Fruit fly (Drosophila melanogaster) whole organism, pupa: ENCODE results near the gene CG12035.

ENCODE experiments used
- CG10348 ChIP-seq: fragments of 200-800 bp; sonication (Bioruptor generic); IDR thresholded peaks from 2 replicates; pipeline ENCODE4 v1.3.6; 2022; ENCODE audit warnings: missing biosample characterization, missing genetic modification characterization
- CG12605 ChIP-seq: fragments of 200-800 bp; sonication (Bioruptor generic); IDR thresholded peaks from 2 replicates; pipeline ENCODE4 v1.3.6; 2022; ENCODE audit warnings: missing biosample characterization, missing genetic modification characterization
- CG13204 ChIP-seq: fragments of 200-800 bp; sonication (Bioruptor generic); optimal IDR thresholded peaks from 2 replicates; lab custom pipeline; 2018; ENCODE audit warnings: missing biosample characterization, mild to moderate bottlenecking, missing genetic modification characterization, moderate library complexity
- CG14655 ChIP-seq: fragments of 200-800 bp; sonication (Bioruptor generic); optimal IDR thresholded peaks from 3 replicates; lab custom pipeline; 2017; ENCODE audit warnings: mild to moderate bottlenecking, missing biosample characterization, missing genetic modification reagents, missing genetic modification characterization
- CG15710 ChIP-seq: fragments of 200-800 bp; sonication (Bioruptor generic); optimal IDR thresholded peaks from 2 replicates; lab custom pipeline; 2018; ENCODE audit warnings: missing biosample characterization, mild to moderate bottlenecking, missing genetic modification characterization, moderate library complexity
- CG17806 ChIP-seq: fragments of 200-800 bp; sonication (Bioruptor generic); optimal IDR thresholded peaks from 2 replicates; lab custom pipeline; 2018; ENCODE audit warnings: missing biosample characterization, mild to moderate bottlenecking, missing genetic modification characterization, moderate library complexity
- CG32121 ChIP-seq: fragments of 200-800 bp; sonication (Bioruptor generic); IDR thresholded peaks from 2 replicates; pipeline ENCODE4 v1.3.6; 2022; ENCODE audit warnings: missing biosample characterization, missing genetic modification characterization
- CG34367 ChIP-seq: fragments of 200-800 bp; sonication (Bioruptor generic); optimal IDR thresholded peaks from 2 replicates; lab custom pipeline; 2018; ENCODE audit warnings: missing biosample characterization, mild to moderate bottlenecking, missing genetic modification characterization
- CG4496 ChIP-seq: fragments of 200-800 bp; sonication (Bioruptor generic); IDR thresholded peaks from 3 replicates; pipeline ENCODE4 v1.3.6; 2022; ENCODE audit warnings: missing biosample characterization, missing genetic modification characterization
- CG8159 ChIP-seq: fragments of 200-800 bp; sonication (Bioruptor generic); optimal IDR thresholded peaks from 3 replicates; lab custom pipeline; 2018; ENCODE audit warnings: missing biosample characterization, mild to moderate bottlenecking, missing genetic modification characterization, moderate library complexity
- CG8301 ChIP-seq: fragments of 200-800 bp; sonication (Bioruptor generic); optimal IDR thresholded peaks from 2 replicates; lab custom pipeline; 2018; ENCODE audit warnings: missing biosample characterization, mild to moderate bottlenecking, missing genetic modification characterization
- CG9948 ChIP-seq: fragments of 200-800 bp; sonication (Bioruptor generic); optimal IDR thresholded peaks from 2 replicates; lab custom pipeline; 2018; ENCODE audit warnings: missing biosample characterization, mild to moderate bottlenecking, missing genetic modification characterization, moderate library complexity
- D1 ChIP-seq: fragments of 200-800 bp; sonication (Bioruptor generic); optimal IDR thresholded peaks from 2 replicates; lab custom pipeline; 2018; ENCODE audit warnings: missing biosample characterization, mild to moderate bottlenecking, missing genetic modification characterization, moderate library complexity
- EcR ChIP-seq: fragments of 200-800 bp; sonication (Bioruptor generic); optimal IDR thresholded peaks from 3 replicates; lab custom pipeline; 2019; ENCODE audit warnings: missing biosample characterization, missing genetic modification characterization, mild to moderate bottlenecking, moderate library complexity, missing genetic modification reagents
- Ets98B ChIP-seq: fragments of 200-800 bp; sonication (Bioruptor generic); IDR thresholded peaks from 2 replicates; pipeline ENCODE4 v1.3.6; 2022; ENCODE audit warnings: missing biosample characterization, missing genetic modification characterization
- Pif1A ChIP-seq: fragments of 200-800 bp; sonication (Bioruptor generic); optimal IDR thresholded peaks from 3 replicates; lab custom pipeline; 2016; ENCODE audit warnings: missing biosample characterization, missing genetic modification characterization
- Pif1B ChIP-seq: fragments of 200-800 bp; sonication (Bioruptor generic); optimal IDR thresholded peaks from 3 replicates; lab custom pipeline; 2016; ENCODE audit warnings: missing biosample characterization, missing genetic modification characterization
- Snoo ChIP-seq: fragments of 200-800 bp; sonication (Bioruptor generic); optimal IDR thresholded peaks from 3 replicates; lab custom pipeline; 2017; ENCODE audit warnings: missing biosample characterization, mild to moderate bottlenecking, missing genetic modification characterization, inconsistent platforms
- fd96Ca ChIP-seq: fragments of 200-800 bp; sonication (Bioruptor generic); IDR thresholded peaks from 3 replicates; pipeline ENCODE4 v1.3.6; 2022; ENCODE audit warnings: missing biosample characterization, missing genetic modification characterization
- gl ChIP-seq: fragments of 200-800 bp; sonication (Bioruptor generic); optimal IDR thresholded peaks from 2 replicates; lab custom pipeline; 2018; ENCODE audit warnings: missing biosample characterization, mild to moderate bottlenecking, missing genetic modification characterization
- rn ChIP-seq: fragments of 200-800 bp; sonication (Bioruptor generic); IDR thresholded peaks from 2 replicates; pipeline ENCODE4 v1.3.6; 2022; ENCODE audit warnings: missing biosample characterization, missing genetic modification characterization

CG12035 gene

DNA sequence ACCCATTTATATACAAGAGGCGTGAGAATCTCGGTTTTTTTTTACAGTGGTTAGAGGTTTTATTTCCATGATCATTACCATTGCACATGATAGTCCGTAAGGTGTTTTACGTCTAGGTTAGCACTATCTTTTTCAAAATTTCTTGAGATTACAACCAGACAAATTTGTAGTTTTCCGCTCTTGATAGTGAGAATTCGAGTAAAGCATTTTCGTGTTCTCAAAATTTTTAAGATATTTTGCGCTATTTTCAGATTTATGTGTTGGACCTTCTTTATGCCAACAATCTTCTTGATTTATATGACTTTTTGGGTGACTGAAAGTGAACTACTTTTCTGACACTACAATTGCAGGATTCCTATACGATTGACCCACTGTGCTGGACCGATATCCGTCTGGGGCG lies 16.9 kb downstream of the CG12035 start:
- TF ChIP-seq CG34367 (tag; lab: Kevin White, UChicago) (no peak), CG8159 (tag; lab: Kevin White, UChicago) (peak; percentile 12), gl (tag; lab: Kevin White, UChicago) (no peak), Ets98B (GFP tag; lab: Robert Waterston, UW) (peak; percentile 20), CG32121 (GFP tag; lab: Robert Waterston, UW) (0 out of 2 replicates have a peak, but pooled peaks have one; percentile 16), Pif1A (peak; percentile 34), CG8301 (tag; lab: Kevin White, UChicago) (peak; percentile 41), fd96Ca (0 out of 3 replicates have a peak, but pooled peaks have one; percentile 36)

DNA sequence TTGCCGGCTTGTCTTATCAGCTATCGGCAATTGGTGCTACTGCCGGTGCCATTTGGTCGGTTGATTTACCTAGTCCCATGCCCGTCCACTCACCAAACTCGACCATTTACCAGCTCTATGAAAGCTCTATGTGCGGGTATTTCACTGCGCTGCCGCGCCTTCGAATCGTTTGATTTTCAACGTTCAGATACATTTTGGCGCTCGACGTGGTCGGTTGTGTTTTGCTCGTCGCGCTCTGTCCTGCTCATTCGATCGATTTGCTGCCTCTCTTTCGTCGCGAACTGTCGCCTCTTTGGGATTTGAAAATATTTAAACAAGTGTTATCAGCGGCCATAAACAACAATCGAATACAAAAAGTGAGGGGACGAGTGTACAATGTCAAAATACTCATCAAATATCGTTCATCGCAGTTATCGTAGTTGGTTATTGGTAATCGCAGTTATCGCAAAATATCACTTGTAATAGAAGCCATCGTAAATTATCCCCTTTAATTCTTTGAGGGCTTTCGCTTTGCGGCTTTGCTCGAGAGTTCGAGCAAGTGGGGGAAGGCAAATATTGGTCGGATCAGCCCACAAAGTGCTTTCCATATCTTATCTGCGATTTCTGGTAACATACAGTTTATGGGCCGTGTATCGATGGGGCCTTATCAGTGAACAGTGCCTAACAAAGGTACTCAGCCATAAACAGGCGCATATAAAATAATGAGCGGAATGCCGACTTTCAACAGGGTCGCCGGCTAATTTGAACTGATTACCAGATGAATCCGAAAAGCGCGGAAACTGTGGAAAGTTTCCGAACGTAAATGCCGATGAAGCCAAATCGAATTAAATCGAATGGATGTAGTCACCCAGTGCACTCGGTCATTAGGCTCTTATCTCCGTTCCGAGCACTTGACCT lies 17.7 kb downstream of the CG12035 start:
- TF ChIP-seq CG32121 (GFP tag; lab: Robert Waterston, UW), result no peak
- TF ChIP-seq CG15710 (tag; lab: Kevin White, UChicago), result no peak
- TF ChIP-seq gl (tag; lab: Kevin White, UChicago), result no peak
- no peak for TF ChIP-seq CG8159 (tag; lab: Kevin White, UChicago)

DNA sequence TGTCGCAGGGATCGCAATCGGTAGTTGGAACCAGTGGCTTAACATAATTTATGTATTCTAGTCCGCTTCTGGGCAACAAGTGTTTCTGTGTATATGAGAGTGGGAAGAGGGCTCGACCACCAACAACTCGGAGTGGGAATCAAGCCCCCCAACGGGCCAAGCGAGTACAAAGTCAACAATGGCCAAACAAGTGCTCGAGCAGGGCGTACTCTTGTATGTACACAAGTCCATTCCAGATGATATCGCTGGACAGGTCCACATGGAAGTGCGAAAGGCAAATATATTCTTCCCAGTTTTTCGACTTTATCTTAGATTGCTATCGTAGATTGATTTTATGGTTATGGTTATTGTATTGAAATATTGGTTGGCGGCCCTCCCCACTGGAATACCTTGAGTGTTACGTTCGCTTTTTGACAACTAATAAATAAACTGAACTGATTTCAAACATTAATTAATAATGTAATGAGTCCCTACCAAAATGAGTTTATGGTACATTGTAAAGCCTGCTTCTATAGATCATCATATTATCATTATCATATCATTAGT lies 18.4 kb downstream of the CG12035 start:
- TF ChIP-seq gl (tag; lab: Kevin White, UChicago), result no peak
- peak; percentile 44 for TF ChIP-seq CG13204 (GFP tag; lab: Kevin White, UChicago)
- TF ChIP-seq CG8159 (tag; lab: Kevin White, UChicago), result no peak
- TF ChIP-seq EcR (GFP tag; lab: Kevin White, UChicago), result peak; percentile 43
- no peak for TF ChIP-seq CG9948

DNA sequence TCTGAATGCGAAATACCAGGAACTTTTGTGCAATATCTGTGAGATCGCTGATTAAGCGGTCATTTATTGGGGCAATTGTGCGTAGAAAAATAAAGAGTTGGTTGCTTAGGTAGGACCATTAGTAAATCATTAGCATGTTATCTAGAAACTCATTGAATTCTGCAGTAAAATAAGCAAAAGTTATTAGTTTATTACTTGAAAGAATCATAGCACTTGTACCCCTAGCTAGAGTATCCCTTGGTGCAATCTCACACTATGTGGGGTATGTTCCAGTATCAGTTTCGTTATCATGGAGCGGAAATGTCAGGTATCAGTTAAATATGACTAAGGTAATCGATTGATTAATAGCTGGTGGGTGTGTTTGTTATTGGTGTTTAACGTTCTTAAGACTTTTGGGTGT lies 21.2 kb downstream of the CG12035 start:
- no peak for TF ChIP-seq CG17806 (tag; lab: Kevin White, UChicago)
- TF ChIP-seq CG13204 (GFP tag; lab: Kevin White, UChicago), result no peak
- no peak for TF ChIP-seq CG4496 (GFP tag; lab: Robert Waterston, UW)
- TF ChIP-seq Snoo (tag; lab: Kevin White, UChicago), result no peak
- no peak for TF ChIP-seq CG15710 (tag; lab: Kevin White, UChicago)
- no peak for TF ChIP-seq gl (tag; lab: Kevin White, UChicago)
- no peak for TF ChIP-seq Ets98B (GFP tag; lab: Robert Waterston, UW)
- no peak for TF ChIP-seq CG10348
- TF ChIP-seq EcR (GFP tag; lab: Kevin White, UChicago), result no peak
- TF ChIP-seq CG32121 (GFP tag; lab: Robert Waterston, UW), result no peak
- no peak for TF ChIP-seq CG9948
- TF ChIP-seq Pif1A, result no peak
- TF ChIP-seq CG12605, result no peak
- no peak for TF ChIP-seq CG8159 (tag; lab: Kevin White, UChicago)
- TF ChIP-seq rn, result no peak
- no peak for TF ChIP-seq CG14655 (GFP tag; lab: Kevin White, UChicago)
- TF ChIP-seq Pif1B (GFP tag; lab: Kevin White, UChicago), result no peak
- no peak for TF ChIP-seq CG34367 (tag; lab: Kevin White, UChicago)
- no peak for TF ChIP-seq fd96Ca

DNA sequence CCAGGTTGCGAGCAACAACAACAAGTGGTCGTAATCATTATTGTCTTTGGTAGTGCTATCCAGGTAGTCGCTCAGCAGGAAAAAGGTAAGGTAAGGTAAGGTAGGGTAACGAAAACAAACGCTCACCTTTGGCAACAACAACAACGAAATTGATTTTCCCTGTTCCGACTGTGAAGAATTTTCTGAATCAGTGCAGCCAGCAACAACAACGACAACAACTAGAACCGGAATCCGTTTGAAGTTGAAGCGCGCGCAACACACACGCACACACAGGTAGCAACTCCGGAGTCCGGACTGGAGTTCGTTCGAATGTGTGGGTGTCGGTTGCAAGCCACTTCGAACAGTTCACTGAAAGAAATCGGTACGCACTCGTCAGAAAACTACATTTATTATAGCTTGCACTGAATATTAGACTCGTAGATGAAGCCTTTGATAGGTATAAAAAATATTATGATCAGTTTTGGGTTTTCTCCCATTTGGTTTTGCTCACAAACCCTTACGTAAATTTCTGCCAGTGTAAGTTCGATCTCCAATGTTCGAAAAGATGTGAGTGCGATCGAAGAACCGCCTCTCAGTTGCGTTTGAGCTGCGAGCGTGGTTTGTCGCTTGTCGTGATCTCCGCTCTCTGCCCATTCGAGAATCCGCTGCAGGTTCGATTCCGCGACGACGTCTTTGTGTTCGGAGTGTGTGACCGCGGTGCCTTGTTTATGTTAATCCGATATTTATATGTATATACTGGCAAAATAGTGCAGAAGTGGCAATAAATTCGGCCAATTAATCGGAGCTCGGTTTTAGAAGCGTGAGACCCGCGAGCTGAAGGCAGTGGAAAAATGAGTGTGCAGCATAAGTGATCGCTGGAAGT lies 22.4 kb downstream of the CG12035 start, which contains the start of gene CG13921:
TSS of gene CG13921 (plus strand) at position 570 of the 862 bp plus-strand sequence.
- TF ChIP-seq CG14655 (GFP tag; lab: Kevin White, UChicago) (peak; percentile 100), D1 (tag; lab: Kevin White, UChicago) (no peak), CG4496 (GFP tag; lab: Robert Waterston, UW) (peak; percentile 100), CG8159 (tag; lab: Kevin White, UChicago) (peak; percentile 100), CG34367 (tag; lab: Kevin White, UChicago) (peak; percentile 99), CG17806 (tag; lab: Kevin White, UChicago) (peak; percentile 100), rn (peak; percentile 99), CG15710 (tag; lab: Kevin White, UChicago) (peak; percentile 99), gl (tag; lab: Kevin White, UChicago) (peak; percentile 99), Snoo (tag; lab: Kevin White, UChicago) (peak; percentile 100), CG13204 (GFP tag; lab: Kevin White, UChicago) (peak; percentile 97), CG9948 (peak; percentile 100), CG32121 (GFP tag; lab: Robert Waterston, UW) (peak; percentile 100), CG12605 (peak; percentile 99), Pif1B (GFP tag; lab: Kevin White, UChicago) (peak; percentile 100), Ets98B (GFP tag; lab: Robert Waterston, UW) (peak; percentile 99), EcR (GFP tag; lab: Kevin White, UChicago) (peak; percentile 69), CG8301 (tag; lab: Kevin White, UChicago) (peak; percentile 100), fd96Ca (peak; percentile 100), Pif1A (peak; percentile 100), CG10348 (peak; percentile 98)
